Worm (Caenorhabditis elegans) whole organism, mixed stage, embryonic: ENCODE results near the gene chtb-3.

Experiments used
- M03D4.4 ChIP-seq: sonication (generic microtip); optimal IDR thresholded peaks from 2 replicates; lab custom pipeline; 2017; ENCODE audit warnings: mild to moderate bottlenecking, missing genetic modification characterization, missing compliant biosample characterization
- bed-3 ChIP-seq: fragments of 200-800 bp; sonication (Bioruptor generic); optimal IDR thresholded peaks from 3 replicates; lab custom pipeline; 2018; ENCODE audit warnings: mild to moderate bottlenecking, missing genetic modification characterization, moderate library complexity, missing compliant biosample characterization
- blmp-1 ChIP-seq: fragments of 150-350 bp; optimal IDR thresholded peaks from 2 replicates; lab custom pipeline; 2014; ENCODE audit warnings: missing biosample characterization, missing genetic modification characterization
- ceh-39 ChIP-seq: fragments of 150-350 bp; optimal IDR thresholded peaks from 2 replicates; lab custom pipeline; 2014; ENCODE audit warnings: missing biosample characterization, missing genetic modification characterization
- ceh-43 ChIP-seq: fragments of 200-800 bp; sonication (Bioruptor generic); optimal IDR thresholded peaks from 2 replicates; lab custom pipeline; 2018; ENCODE audit warnings: mild to moderate bottlenecking, missing genetic modification characterization, moderate library complexity, missing compliant biosample characterization
- ceh-83 ChIP-seq: fragments of 200-800 bp; sonication (Bioruptor generic); optimal IDR thresholded peaks from 2 replicates; lab custom pipeline; 2018; ENCODE audit warnings: mild to moderate bottlenecking, missing genetic modification characterization, missing compliant biosample characterization
- ces-1 ChIP-seq: fragments of 150-350 bp; optimal IDR thresholded peaks from 2 replicates; lab custom pipeline; 2014; ENCODE audit warnings: missing biosample characterization, missing genetic modification reagents, missing genetic modification characterization
- cnd-1 ChIP-seq: fragments of 200-800 bp; sonication (Bioruptor generic); optimal IDR thresholded peaks from 2 replicates; lab custom pipeline; 2018; ENCODE audit warnings: mild to moderate bottlenecking, missing genetic modification characterization, missing compliant biosample characterization
- drap-1 ChIP-seq: fragments of 200-800 bp; sonication (Bioruptor generic); optimal IDR thresholded peaks from 3 replicates; lab custom pipeline; 2018; ENCODE audit warnings: mild to moderate bottlenecking, missing genetic modification characterization, missing compliant biosample characterization
- elt-1 ChIP-seq: sonication (generic microtip); optimal IDR thresholded peaks from 2 replicates; lab custom pipeline; 2017; ENCODE audit warnings: missing genetic modification characterization, mild to moderate bottlenecking, missing compliant biosample characterization, antibody characterized with exemption, moderate library complexity, borderline replicate concordance; ENCODE audit not compliant: insufficient read depth
- elt-3 ChIP-seq: fragments of 150-350 bp; optimal IDR thresholded peaks from 2 replicates; lab custom pipeline; 2014; ENCODE audit warnings: missing biosample characterization, missing genetic modification characterization
- flh-1 ChIP-seq: fragments of 200-800 bp; sonication (Bioruptor generic); optimal IDR thresholded peaks from 2 replicates; lab custom pipeline; 2018; ENCODE audit warnings: mild to moderate bottlenecking, missing genetic modification characterization, moderate library complexity, missing compliant biosample characterization
- ham-2 ChIP-seq: fragments of 200-800 bp; sonication (Bioruptor generic); optimal IDR thresholded peaks from 2 replicates; lab custom pipeline; 2018; ENCODE audit warnings: mild to moderate bottlenecking, missing genetic modification characterization, missing compliant biosample characterization
- lin-13 ChIP-seq: fragments of 150-350 bp; optimal IDR thresholded peaks from 2 replicates; lab custom pipeline; 2014; ENCODE audit warnings: missing biosample characterization, missing genetic modification characterization
- lsy-2 ChIP-seq: fragments of 150-350 bp; optimal IDR thresholded peaks from 2 replicates; lab custom pipeline; 2014; ENCODE audit warnings: missing biosample characterization, missing genetic modification characterization
- mab-5 ChIP-seq: fragments of 150-350 bp; optimal IDR thresholded peaks from 2 replicates; lab custom pipeline; 2014; ENCODE audit warnings: missing biosample characterization, missing genetic modification characterization
- mls-2 ChIP-seq: sonication (generic microtip); optimal IDR thresholded peaks from 2 replicates; lab custom pipeline; 2016; ENCODE audit warnings: mild to moderate bottlenecking, missing genetic modification characterization, moderate library complexity, missing compliant biosample characterization
- nhr-12 ChIP-seq: fragments of 150-350 bp; optimal IDR thresholded peaks from 2 replicates; lab custom pipeline; 2014; ENCODE audit warnings: missing biosample characterization, missing genetic modification characterization
- nhr-2 ChIP-seq: fragments of 150-350 bp; optimal IDR thresholded peaks from 2 replicates; lab custom pipeline; 2014; ENCODE audit warnings: missing biosample characterization, missing genetic modification characterization
- nhr-28 ChIP-seq: fragments of 150-350 bp; optimal IDR thresholded peaks from 2 replicates; lab custom pipeline; 2014; ENCODE audit warnings: missing biosample characterization, missing genetic modification characterization
- nhr-76 ChIP-seq: sonication (generic microtip); optimal IDR thresholded peaks from 2 replicates; lab custom pipeline; 2017; ENCODE audit warnings: missing biosample characterization, missing genetic modification characterization
- pha-4 ChIP-seq: fragments of 150-350 bp; optimal IDR thresholded peaks from 2 replicates; lab custom pipeline; 2018; ENCODE audit warnings: missing biosample characterization, missing genetic modification reagents, missing genetic modification characterization
- sem-2 ChIP-seq: fragments of 200-800 bp; sonication (Bioruptor generic); optimal IDR thresholded peaks from 2 replicates; lab custom pipeline; 2018; ENCODE audit warnings: mild to moderate bottlenecking, missing genetic modification characterization, missing compliant biosample characterization
- snpc-4 ChIP-seq: fragments of 150-350 bp; optimal IDR thresholded peaks from 2 replicates; lab custom pipeline; 2014; ENCODE audit warnings: missing biosample characterization, missing genetic modification characterization
- sptf-1 ChIP-seq: sonication (generic microtip); optimal IDR thresholded peaks from 2 replicates; lab custom pipeline; 2017; ENCODE audit warnings: mild to moderate bottlenecking, missing genetic modification characterization, moderate library complexity, missing compliant biosample characterization
- tbx-8 ChIP-seq: fragments of 200-800 bp; sonication (Bioruptor generic); optimal IDR thresholded peaks from 2 replicates; lab custom pipeline; 2018; ENCODE audit warnings: mild to moderate bottlenecking, missing genetic modification characterization, moderate library complexity, missing compliant biosample characterization
- unc-120 ChIP-seq: sonication (generic microtip); optimal IDR thresholded peaks from 2 replicates; lab custom pipeline; 2017; ENCODE audit warnings: missing genetic modification characterization, missing compliant biosample characterization; ENCODE audit not compliant: poor library complexity, severe bottlenecking
- unc-39 ChIP-seq: fragments of 150-350 bp; optimal IDR thresholded peaks from 2 replicates; lab custom pipeline; 2014; ENCODE audit warnings: missing biosample characterization, missing genetic modification characterization
- unc-62 ChIP-seq: fragments of 150-350 bp; optimal IDR thresholded peaks from 2 replicates; lab custom pipeline; 2014; ENCODE audit warnings: missing biosample characterization, missing genetic modification reagents, missing genetic modification characterization
- zip-8 ChIP-seq: fragments of 150-350 bp; optimal IDR thresholded peaks from 2 replicates; lab custom pipeline; 2014; ENCODE audit warnings: missing biosample characterization, missing genetic modification characterization
- ztf-11 ChIP-seq: fragments of 150-350 bp; optimal IDR thresholded peaks from 2 replicates; lab custom pipeline; 2014; ENCODE audit warnings: missing biosample characterization, missing genetic modification characterization

The chtb-3 gene

DNA sequence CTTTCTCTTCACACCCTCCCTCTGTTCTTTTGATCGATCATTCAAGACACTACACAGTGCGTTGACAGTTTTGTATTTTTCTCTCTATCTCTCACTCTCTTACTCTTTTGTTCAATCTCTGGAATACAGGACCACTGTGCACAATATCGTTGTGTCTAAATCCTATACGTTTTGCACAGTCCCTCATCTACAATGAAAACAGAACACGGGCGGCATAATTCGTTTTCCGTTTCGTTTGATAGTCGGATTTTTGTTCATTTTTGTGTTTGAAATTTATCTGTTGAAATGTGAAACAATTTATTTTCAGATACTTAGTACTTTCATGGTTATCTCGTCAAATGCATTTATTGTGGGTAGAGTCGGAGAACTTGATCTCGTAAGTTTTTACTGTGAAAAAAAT, 22.1 kb upstream of the chtb-3 start, which contains the start of gene C03B1.7:
TSS of gene C03B1.7 (plus strand) at position 301 of the 400 bp plus-strand sequence.
- no peak for TF ChIP-seq cnd-1
- peak; percentile 48 for TF ChIP-seq nhr-2

DNA sequence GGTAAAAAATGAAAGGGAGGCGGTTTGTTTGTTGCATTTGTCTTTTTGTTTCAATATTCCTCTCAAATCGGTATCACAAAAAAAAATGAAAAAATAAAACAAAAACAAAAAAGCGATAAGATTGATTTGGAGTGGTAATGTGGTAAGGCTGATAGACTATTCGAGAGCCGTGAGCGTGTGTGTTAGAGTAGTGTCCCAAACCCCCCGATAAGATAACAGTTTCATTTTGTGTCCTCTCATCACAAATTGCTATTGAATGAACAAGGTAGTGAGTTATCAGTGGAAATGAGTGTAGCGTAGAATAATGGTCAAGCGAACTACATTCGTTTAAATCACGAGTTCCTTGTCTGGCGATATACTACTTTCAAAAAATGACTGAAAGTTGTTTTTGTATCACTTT, 19.0 kb upstream of the chtb-3 start:
- no peak for TF ChIP-seq zip-8
- no peak for TF ChIP-seq elt-1 (tag; lab: Kevin White, UChicago)
- no peak for TF ChIP-seq snpc-4 (tag; lab: Kevin White, UChicago)
- no peak for TF ChIP-seq ceh-83 (GFP tag; lab: Kevin White, UChicago)
- TF ChIP-seq ceh-43: no peak
- no peak for TF ChIP-seq M03D4.4 (tag; lab: Kevin White, UChicago)

DNA sequence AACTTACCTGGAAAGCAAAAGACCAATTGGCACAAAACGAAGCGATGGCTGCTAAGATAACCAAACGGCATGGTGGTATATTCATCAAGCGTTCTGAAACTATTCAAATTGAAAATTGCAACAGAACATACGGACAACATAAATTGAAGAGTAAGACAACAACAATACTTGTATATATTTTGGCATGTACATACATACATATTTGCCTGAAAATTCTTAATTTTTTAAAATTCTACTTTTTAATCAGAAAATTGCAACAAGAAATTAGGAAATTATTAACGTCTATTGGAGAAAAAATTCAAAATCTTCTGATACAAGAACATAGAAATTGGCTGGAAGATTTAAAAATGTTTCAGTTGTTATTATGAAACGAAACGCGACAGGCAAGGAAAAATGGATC, 18.5 kb upstream of the chtb-3 start, which contains the start of gene C03B1.13:
TSS of gene C03B1.13 (minus strand) at position 101 of the 400 bp plus-strand sequence.
- TF ChIP-seq ceh-43 (no peak), sptf-1 (tag; lab: Kevin White, UChicago) (no peak), unc-39 (tag; lab: Kevin White, UChicago) (no peak), bed-3 (no peak), ham-2 (no peak), nhr-28 (tag; lab: Kevin White, UChicago) (no peak), sem-2 (GFP tag; lab: Kevin White, UChicago) (no peak), ces-1 (GFP tag; lab: Kevin White, UChicago) (no peak), lin-13 (tag; lab: Kevin White, UChicago) (no peak), elt-3 (no peak), mab-5 (tag; lab: Kevin White, UChicago) (no peak), drap-1 (GFP tag; lab: Kevin White, UChicago) (no peak), zip-8 (no peak), elt-1 (tag; lab: Kevin White, UChicago) (no peak), lsy-2 (tag; lab: Kevin White, UChicago) (no peak)

DNA sequence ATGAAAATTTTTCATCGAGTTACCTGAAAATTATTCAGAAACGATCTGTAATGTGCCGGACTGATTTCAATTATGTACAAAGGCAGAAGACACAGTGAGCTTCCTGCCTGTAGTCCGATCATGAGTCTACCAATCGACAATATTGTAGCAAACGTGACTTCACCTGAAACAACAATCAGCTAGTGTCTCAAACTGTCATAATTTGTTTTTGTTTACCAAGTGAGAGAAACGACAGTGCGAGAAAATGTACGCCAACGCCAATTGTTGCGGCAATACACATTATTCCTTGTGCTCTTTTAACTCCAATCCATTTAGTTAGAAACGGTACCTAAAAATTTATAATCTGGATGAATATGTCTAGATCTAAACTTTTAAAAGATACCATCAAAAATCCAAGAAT, 17.9 kb upstream of the chtb-3 start:
- TF ChIP-seq pha-4 (tag; lab: Kevin White, UChicago) (no peak), lsy-2 (tag; lab: Kevin White, UChicago) (no peak), elt-1 (tag; lab: Kevin White, UChicago) (no peak), nhr-12 (tag; lab: Kevin White, UChicago) (no peak), cnd-1 (no peak), flh-1 (GFP tag; lab: Kevin White, UChicago) (no peak), unc-62 (GFP tag; lab: Kevin White, UChicago) (no peak), mls-2 (no peak), lin-13 (tag; lab: Kevin White, UChicago) (no peak), bed-3 (no peak), blmp-1 (no peak), drap-1 (GFP tag; lab: Kevin White, UChicago) (no peak), mab-5 (tag; lab: Kevin White, UChicago) (no peak), ham-2 (no peak), sptf-1 (tag; lab: Kevin White, UChicago) (no peak), ztf-11 (tag; lab: Kevin White, UChicago) (no peak), ceh-43 (no peak), unc-120 (tag; lab: Kevin White, UChicago) (no peak)

DNA sequence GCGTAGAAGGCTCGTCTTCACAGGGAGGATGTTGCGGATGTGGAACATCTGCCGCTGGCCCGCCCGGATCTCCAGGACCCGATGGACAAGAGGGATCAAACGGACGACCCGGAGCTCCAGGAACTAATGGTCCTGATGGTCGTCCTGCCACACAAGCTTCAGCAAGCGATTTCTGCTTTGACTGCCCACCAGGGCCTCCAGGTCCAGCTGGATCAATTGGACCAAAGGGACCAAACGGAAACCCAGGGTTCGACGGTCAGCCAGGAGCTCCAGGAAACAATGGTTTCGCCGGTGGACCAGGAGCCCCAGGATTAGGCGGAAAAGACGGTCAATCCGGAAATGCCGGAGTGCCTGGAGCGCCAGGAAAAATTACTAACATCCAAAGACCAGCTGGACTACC, 15.2 kb upstream of the chtb-3 start:
- no peak for TF ChIP-seq ceh-83 (GFP tag; lab: Kevin White, UChicago)
- TF ChIP-seq ces-1 (GFP tag; lab: Kevin White, UChicago): no peak
- no peak for TF ChIP-seq pha-4 (tag; lab: Kevin White, UChicago)
- TF ChIP-seq ceh-39 (tag; lab: Kevin White, UChicago): no peak
- no peak for TF ChIP-seq unc-62 (GFP tag; lab: Kevin White, UChicago)
- no peak for TF ChIP-seq tbx-8
- no peak for TF ChIP-seq snpc-4 (tag; lab: Kevin White, UChicago)
- TF ChIP-seq nhr-28 (tag; lab: Kevin White, UChicago): no peak
- no peak for TF ChIP-seq nhr-76
